Fruit fly (Drosophila melanogaster) whole organism, embryonic: ENCODE measurements around the gene CG43998.
A peak's percentile ranks its signal among the peaks of the same experiment; 100 is the strongest.

Experiments used
- Adf1 ChIP-seq: fragments of 200-800 bp; sonication (Bioruptor generic); IDR thresholded peaks from 2 replicates; pipeline ENCODE4 v1.3.6; 2022; ENCODE audit warnings: missing biosample characterization, missing genetic modification characterization
- Aef1 ChIP-seq: fragments of 200-800 bp; sonication (Bioruptor generic); IDR thresholded peaks from 3 replicates; pipeline ENCODE4 v1.3.6; 2022; ENCODE audit warnings: missing biosample characterization, missing genetic modification characterization
- CG10267 ChIP-seq: fragments of 200-800 bp; sonication (Bioruptor generic); optimal IDR thresholded peaks from 2 replicates; lab custom pipeline; 2018; ENCODE audit warnings: missing biosample characterization, mild to moderate bottlenecking, missing genetic modification characterization, moderate library complexity
- CG10274 ChIP-seq: fragments of 200-800 bp; sonication (Bioruptor generic); optimal IDR thresholded peaks from 3 replicates; lab custom pipeline; 2017; ENCODE audit warnings: missing biosample characterization, mild to moderate bottlenecking, missing genetic modification characterization
- CG13775 ChIP-seq: fragments of 200-800 bp; sonication (Bioruptor generic); optimal IDR thresholded peaks from 3 replicates; lab custom pipeline; 2017; ENCODE audit warnings: missing biosample characterization, mild to moderate bottlenecking, missing genetic modification characterization
- CG14667 ChIP-seq: fragments of 200-800 bp; sonication (Bioruptor generic); IDR thresholded peaks from 2 replicates; pipeline ENCODE4 v1.3.6; 2022; ENCODE audit warnings: missing biosample characterization, missing genetic modification characterization
- CG16813 ChIP-seq: fragments of 200-800 bp; sonication (Bioruptor generic); IDR thresholded peaks from 3 replicates; pipeline ENCODE4 v1.3.6; 2022; ENCODE audit warnings: missing biosample characterization, missing genetic modification characterization; ENCODE audit not compliant: partially characterized antibody
- CG1832 ChIP-seq: fragments of 200-800 bp; sonication (Bioruptor generic); optimal IDR thresholded peaks from 2 replicates; lab custom pipeline; 2017; ENCODE audit warnings: missing biosample characterization, mild to moderate bottlenecking, missing genetic modification characterization, inconsistent platforms
- CG2202 ChIP-seq: fragments of 200-800 bp; sonication (Bioruptor generic); optimal IDR thresholded peaks from 2 replicates; lab custom pipeline; 2018; ENCODE audit warnings: missing biosample characterization, mild to moderate bottlenecking, missing genetic modification characterization
- CG31224 ChIP-seq: fragments of 200-800 bp; sonication (Bioruptor generic); IDR thresholded peaks from 2 replicates; pipeline ENCODE4 v1.3.6; 2022; ENCODE audit warnings: missing biosample characterization, missing genetic modification characterization
- CG34224 ChIP-seq: fragments of 200-800 bp; sonication (Bioruptor generic); IDR thresholded peaks from 3 replicates; pipeline ENCODE4 v1.3.6; 2022; ENCODE audit warnings: missing biosample characterization, missing genetic modification characterization; ENCODE audit not compliant: partially characterized antibody
- CG4328 ChIP-seq: fragments of 200-800 bp; sonication (Bioruptor generic); optimal IDR thresholded peaks from 3 replicates; lab custom pipeline; 2017; ENCODE audit warnings: missing biosample characterization, missing genetic modification reagents, missing genetic modification characterization
- CG4820 ChIP-seq: fragments of 200-800 bp; sonication (Bioruptor generic); optimal IDR thresholded peaks from 3 replicates; lab custom pipeline; 2016; ENCODE audit warnings: missing biosample characterization, missing genetic modification characterization
- CG5245 ChIP-seq: fragments of 200-800 bp; sonication (Bioruptor generic); optimal IDR thresholded peaks from 3 replicates; lab custom pipeline; 2016; ENCODE audit warnings: missing biosample characterization, missing genetic modification characterization
- CG6254 ChIP-seq: fragments of 200-800 bp; sonication (Bioruptor generic); optimal IDR thresholded peaks from 3 replicates; lab custom pipeline; 2017; ENCODE audit warnings: mild to moderate bottlenecking, missing biosample characterization, missing genetic modification reagents, missing genetic modification characterization
- CG6689 ChIP-seq: fragments of 200-800 bp; sonication (Bioruptor generic); IDR thresholded peaks from 2 replicates; pipeline ENCODE4 v1.3.6; 2022; ENCODE audit warnings: missing biosample characterization, missing genetic modification characterization
- CG7839 ChIP-seq: fragments of 200-800 bp; sonication (Bioruptor generic); optimal IDR thresholded peaks from 3 replicates; lab custom pipeline; 2018; ENCODE audit warnings: missing biosample characterization, mild to moderate bottlenecking, missing genetic modification characterization, moderate library complexity
- CG8478 ChIP-seq: fragments of >200 bp; optimal IDR thresholded peaks from 2 replicates; lab custom pipeline; 2018
- CG9876 ChIP-seq: fragments of 200-800 bp; sonication (Bioruptor generic); optimal IDR thresholded peaks from 2 replicates; lab custom pipeline; 2016; ENCODE audit warnings: missing biosample characterization, missing genetic modification characterization
- Chrac-16 ChIP-seq: fragments of 200-800 bp; sonication (Bioruptor generic); optimal IDR thresholded peaks from 3 replicates; lab custom pipeline; 2016; ENCODE audit warnings: missing biosample characterization, missing genetic modification characterization
- CkIIα-i1 ChIP-seq: fragments of 200-800 bp; sonication (Bioruptor generic); IDR thresholded peaks from 2 replicates; pipeline ENCODE4 v1.3.6; 2022; ENCODE audit warnings: missing biosample characterization, missing genetic modification characterization
- Eip74EF ChIP-seq, 2 experiments: fragments of 200-800 bp in 1 of 2; fragments of >200 bp in 1 of 2; sonication (Bioruptor generic) in 1 of 2; optimal IDR thresholded peaks; 2 replicates each; lab custom pipeline; 2017 to 2019; ENCODE audit warnings: missing biosample characterization in 2 of 2, missing genetic modification characterization in 2 of 2, mild to moderate bottlenecking in 1 of 2, moderate library complexity in 1 of 2
- HHEX ChIP-seq: fragments of 200-800 bp; sonication (Bioruptor generic); optimal IDR thresholded peaks from 3 replicates; lab custom pipeline; 2017; ENCODE audit warnings: missing biosample characterization, mild to moderate bottlenecking, missing genetic modification characterization, missing genetic modification reagents
- Hey ChIP-seq: fragments of 200-800 bp; sonication (Bioruptor generic); optimal IDR thresholded peaks from 3 replicates; lab custom pipeline; 2018; ENCODE audit warnings: missing biosample characterization, mild to moderate bottlenecking, missing genetic modification characterization
- NFAT ChIP-seq: fragments of 200-800 bp; sonication (Bioruptor generic); IDR thresholded peaks from 2 replicates; pipeline ENCODE4 v1.3.6; 2022; ENCODE audit warnings: missing biosample characterization, missing genetic modification characterization
- Ptx1 ChIP-seq: fragments of 200-800 bp; sonication (Bioruptor generic); IDR thresholded peaks from 2 replicates; pipeline ENCODE4 v1.3.6; 2022; ENCODE audit warnings: missing biosample characterization, missing genetic modification characterization
- cad ChIP-seq: fragments of >200 bp; optimal IDR thresholded peaks from 2 replicates; lab custom pipeline; 2017; ENCODE audit warnings: missing biosample characterization, missing genetic modification characterization
- chm ChIP-seq: fragments of 200-800 bp; sonication (Bioruptor generic); IDR thresholded peaks from 2 replicates; pipeline ENCODE4 v1.3.6; 2022; ENCODE audit warnings: missing biosample characterization, missing genetic modification characterization
- eyg ChIP-seq: fragments of 200-800 bp; sonication (Bioruptor generic); optimal IDR thresholded peaks from 3 replicates; lab custom pipeline; 2016; ENCODE audit warnings: missing biosample characterization, missing genetic modification characterization
- fu2 ChIP-seq: fragments of 200-800 bp; sonication (Bioruptor generic); optimal IDR thresholded peaks from 2 replicates; lab custom pipeline; 2016; ENCODE audit warnings: missing biosample characterization, missing genetic modification characterization
- gfzf ChIP-seq: fragments of 200-800 bp; sonication (Bioruptor generic); optimal IDR thresholded peaks from 2 replicates; lab custom pipeline; 2016; ENCODE audit warnings: missing biosample characterization, mild to moderate bottlenecking, missing genetic modification characterization, moderate library complexity
- hkb ChIP-seq, 2 experiments: fragments of 200-800 bp in 1 of 2; fragments of >200 bp in 1 of 2; sonication (Bioruptor generic) in 1 of 2; IDR thresholded peaks in 1 of 2; optimal IDR thresholded peaks in 1 of 2; 2 replicates each; pipeline versions ENCODE4 v1.3.6 to Lab custom; 2017 to 2022; ENCODE audit warnings: missing biosample characterization in 1 of 2, missing genetic modification characterization in 1 of 2
- jumu ChIP-seq: fragments of 200-800 bp; sonication (Bioruptor generic); optimal IDR thresholded peaks from 3 replicates; lab custom pipeline; 2016; ENCODE audit warnings: missing biosample characterization, missing genetic modification characterization
- kah ChIP-seq: fragments of 200-800 bp; sonication (Bioruptor generic); optimal IDR thresholded peaks from 2 replicates; lab custom pipeline; 2018; ENCODE audit warnings: missing biosample characterization, mild to moderate bottlenecking, missing genetic modification characterization
- maf-S ChIP-seq: fragments of 200-800 bp; sonication (Bioruptor generic); optimal IDR thresholded peaks from 2 replicates; lab custom pipeline; 2016; ENCODE audit warnings: missing biosample characterization, missing genetic modification characterization
- nau ChIP-seq: fragments of 200-800 bp; sonication (Bioruptor generic); optimal IDR thresholded peaks from 3 replicates; lab custom pipeline; 2017; ENCODE audit warnings: missing biosample characterization, mild to moderate bottlenecking, missing genetic modification characterization, missing genetic modification reagents
- nom ChIP-seq: fragments of 200-800 bp; sonication (Bioruptor generic); optimal IDR thresholded peaks from 2 replicates; lab custom pipeline; 2017; ENCODE audit warnings: missing biosample characterization, missing genetic modification characterization, mild to moderate bottlenecking, moderate library complexity, missing genetic modification reagents
- onecut ChIP-seq: fragments of 200-800 bp; sonication (Bioruptor generic); IDR thresholded peaks from 2 replicates; pipeline ENCODE4 v1.3.6; 2022; ENCODE audit warnings: missing biosample characterization, missing genetic modification characterization
- prd ChIP-seq, 3 experiments: fragments of >200 bp in 2 of 3; fragments of 200-800 bp in 1 of 3; sonication (Bioruptor generic) in 1 of 3; optimal IDR thresholded peaks in 2 of 3; IDR thresholded peaks in 1 of 3; 2 replicates in 2 of 3; 3 replicates in 1 of 3; pipeline versions ENCODE4 v1.3.6 to Lab custom; 2017 to 2022; ENCODE audit warnings: missing biosample characterization in 1 of 3, missing genetic modification characterization in 1 of 3
- pzg ChIP-seq: fragments of 200-800 bp; sonication (Bioruptor generic); optimal IDR thresholded peaks from 3 replicates; lab custom pipeline; 2018; ENCODE audit warnings: missing biosample characterization, mild to moderate bottlenecking, missing genetic modification characterization, moderate library complexity
- ranshi ChIP-seq: fragments of 200-800 bp; sonication (Bioruptor generic); IDR thresholded peaks from 2 replicates; pipeline ENCODE4 v1.3.6; 2022; ENCODE audit warnings: missing biosample characterization, missing genetic modification characterization
- repo ChIP-seq: fragments of 200-800 bp; sonication (Bioruptor generic); optimal IDR thresholded peaks from 2 replicates; lab custom pipeline; 2016; ENCODE audit warnings: missing biosample characterization, missing genetic modification characterization
- rib ChIP-seq: fragments of 200-800 bp; sonication (Bioruptor generic); IDR thresholded peaks from 2 replicates; pipeline ENCODE4 v1.3.6; 2022; ENCODE audit warnings: missing biosample characterization, missing genetic modification characterization
- sd ChIP-seq: fragments of 200-800 bp; sonication (Bioruptor generic); optimal IDR thresholded peaks from 3 replicates; lab custom pipeline; 2018; ENCODE audit warnings: missing biosample characterization, mild to moderate bottlenecking, missing genetic modification characterization, moderate library complexity
- stc ChIP-seq: fragments of 200-800 bp; sonication (Bioruptor generic); IDR thresholded peaks from 2 replicates; pipeline ENCODE4 v1.3.6; 2022; ENCODE audit warnings: missing biosample characterization, missing genetic modification characterization
- toy ChIP-seq: fragments of 200-800 bp; sonication (Bioruptor generic); IDR thresholded peaks from 2 replicates; pipeline ENCODE4 v1.3.6; 2022; ENCODE audit warnings: missing biosample characterization, missing genetic modification characterization
- yki ChIP-seq: fragments of >200 bp; optimal IDR thresholded peaks from 3 replicates; lab custom pipeline; 2018

CG43998 gene

dm6 chr3R:23964913-23965718 is 36.3 kb upstream of the CG43998 start (continued):
- TF ChIP-seq CG13775 (no peak), CG9876 (GFP tag; lab: Kevin White, UChicago) (no peak), sd (tag; lab: Kevin White, UChicago) (peak; percentile 1), Ptx1 (no peak), HHEX (GFP tag; lab: Kevin White, UChicago) (no peak), hkb (optimal IDR thresholded peaks at IDR 0.05; lab: Kevin White, UChicago) (no peak), hkb (GFP tag; IDR thresholded peaks at IDR 0.05; lab: Robert Waterston, UW) (0 out of 2 replicates have a peak, but pooled peaks have one; percentile 8), maf-S (GFP tag; lab: Kevin White, UChicago) (no peak), CG6689 (no peak), CG4820 (no peak), CG5245 (GFP tag; lab: Kevin White, UChicago) (no peak), NFAT (GFP tag; lab: Robert Waterston, UW) (no peak), cad (GFP tag; lab: Kevin White, UChicago) (no peak), CG1832 (GFP tag; lab: Kevin White, UChicago) (peak; percentile 56)

- no peak for TF ChIP-seq CG14667 (GFP tag; lab: Robert Waterston, UW)
- peak; percentile 55 for TF ChIP-seq gfzf (GFP tag; lab: Kevin White, UChicago)
- no peak for TF ChIP-seq Hey (tag; lab: Kevin White, UChicago)
- TF ChIP-seq Aef1 (GFP tag; lab: Robert Waterston, UW) = peak; percentile 41; the same call in 1 of the 3 replicates
- no peak for TF ChIP-seq Chrac-16
- peak; percentile 91 for TF ChIP-seq Adf1 (GFP tag; lab: Robert Waterston, UW)
- TF ChIP-seq CkIIα-i1 (GFP tag; lab: Robert Waterston, UW) = no peak
- peak; percentile 83 for TF ChIP-seq CG8478 (lab: Kevin White, UChicago)
- no peak for TF ChIP-seq CG31224 (GFP tag; lab: Robert Waterston, UW)
- peak; percentile 6 for TF ChIP-seq CG6254 (GFP tag; lab: Kevin White, UChicago)
- TF ChIP-seq ranshi (GFP tag; lab: Robert Waterston, UW) = peak; percentile 19; the same call in 1 of the 2 replicates
- TF ChIP-seq repo (GFP tag; lab: Kevin White, UChicago) = peak; percentile 0
- peak; percentile 3 for TF ChIP-seq nau (GFP tag; lab: Kevin White, UChicago)
- TF ChIP-seq sd (tag; lab: Kevin White, UChicago) = peak; percentile 91
- TF ChIP-seq onecut (GFP tag; lab: Robert Waterston, UW) = peak; percentile 27; the same call in 1 of the 2 replicates
- TF ChIP-seq CG16813 = 0 out of 3 replicates have a peak, but pooled peaks have one; percentile 21
- TF ChIP-seq pzg (GFP tag; lab: Kevin White, UChicago) = peak; percentile 43
- TF ChIP-seq fu2 (GFP tag; lab: Kevin White, UChicago) = no peak
- no peak for TF ChIP-seq stc (GFP tag; lab: Robert Waterston, UW)
- TF ChIP-seq jumu (GFP tag; lab: Kevin White, UChicago) = no peak
- no peak for TF ChIP-seq rib (GFP tag; lab: Robert Waterston, UW)
- TF ChIP-seq toy (GFP tag; lab: Robert Waterston, UW) = 0 out of 2 replicates have a peak, but pooled peaks have one; percentile 32
- no peak for TF ChIP-seq CG10274 (GFP tag; lab: Kevin White, UChicago)
- no peak for TF ChIP-seq prd (optimal IDR thresholded peaks at IDR 0.05; lab: Kevin White, UChicago)
- no peak for TF ChIP-seq prd (GFP tag; IDR thresholded peaks at IDR 0.05; lab: Robert Waterston, UW)
- no peak for TF ChIP-seq NFAT (GFP tag; lab: Robert Waterston, UW)
- no peak for TF ChIP-seq CG10267 (tag; lab: Kevin White, UChicago)
- peak; percentile 61 for TF ChIP-seq nom (GFP tag; lab: Kevin White, UChicago)
- TF ChIP-seq chm (GFP tag; lab: Robert Waterston, UW) = peak; percentile 61; the same call in 1 of the 2 replicates
- TF ChIP-seq Eip74EF (GFP tag; optimal IDR thresholded peaks at IDR 0.05; lab: Kevin White, UChicago) = no peak
- TF ChIP-seq CG4328 = peak; percentile 25
- TF ChIP-seq kah (GFP tag; lab: Kevin White, UChicago) = peak; percentile 27
- TF ChIP-seq eyg (GFP tag; lab: Kevin White, UChicago) = no peak
- TF ChIP-seq CG7839 (tag; lab: Kevin White, UChicago) = no peak
- TF ChIP-seq CG34224 (GFP tag; lab: Robert Waterston, UW) = peak; percentile 35; the same call in 1 of the 3 replicates
- peak; percentile 36 for TF ChIP-seq yki (lab: Kevin White, UChicago)
- TF ChIP-seq CG2202 (tag; lab: Kevin White, UChicago) = no peak
These were observed 34.0 kb upstream of the CG43998 start, which contains the start of gene CG31140 for dm6 chr3R:23962781-23963222. Gene CG31140, plus strand, starts transcription at chr3R:23963180.
